Worm (Caenorhabditis elegans): ENCODE results near the gene sec-10.

sec-10 gene

ce11 chrIV:7816402-7817102, 34.3 kb upstream of the sec-10 start (continued):
- TF ChIP-seq hif-1 (tag; optimal IDR thresholded peaks at IDR 0.05): peak in 1 of 2 experiments; percentile 22
- no peak for TF ChIP-seq nhr-25 (tag; optimal IDR thresholded peaks at IDR 0.05; ENCODE audit: borderline replicate concordance, insufficient read depth)
- TF ChIP-seq aha-1 (tag): peak; percentile 60
- no peak for TF ChIP-seq dmd-8 (GFP tag; IDR thresholded peaks at IDR 0.05)
- TF ChIP-seq arid-1 (GFP tag; conservative IDR thresholded peaks at IDR 0.05): no peak
- no peak for TF ChIP-seq daf-16 (GFP tag; optimal IDR thresholded peaks at IDR 0.05)
- peak; percentile 24 for TF ChIP-seq daf-16 (tag; optimal IDR thresholded peaks at IDR 0.05)
- no peak for TF ChIP-seq nhr-111 (GFP tag; optimal IDR thresholded peaks at IDR 0.05)
- peak; percentile 38; the same call in 1 of the 2 replicates for TF ChIP-seq dmd-6 (GFP tag; IDR thresholded peaks at IDR 0.05)
- TF ChIP-seq Y75B8A.6 (GFP tag; IDR thresholded peaks at IDR 0.05): no peak
- no peak for TF ChIP-seq ama-1 (optimal IDR thresholded peaks at IDR 0.05)
- TF ChIP-seq egl-43 (GFP tag; IDR thresholded peaks at IDR 0.05): no peak
- TF ChIP-seq nhr-76 (tag; optimal IDR thresholded peaks at IDR 0.05): no peak
- TF ChIP-seq mdl-1 (tag; optimal IDR thresholded peaks at IDR 0.05): no peak
- no peak for TF ChIP-seq unc-62 (GFP tag; optimal IDR thresholded peaks at IDR 0.05 in 1 of 2)
- no peak for TF ChIP-seq unc-62 (tag; optimal IDR thresholded peaks at IDR 0.05)
- no peak for TF ChIP-seq attf-4 (tag; optimal IDR thresholded peaks at IDR 0.05)
- peak in 1 of 2 experiments; percentile 45 for TF ChIP-seq lsy-2 (tag; optimal IDR thresholded peaks at IDR 0.05)
- no peak for TF ChIP-seq ceh-44 (GFP tag; IDR thresholded peaks at IDR 0.05)
- TF ChIP-seq F37D6.2 (tag; optimal IDR thresholded peaks at IDR 0.05): no peak
- TF ChIP-seq spr-1 (tag; optimal IDR thresholded peaks at IDR 0.05): no peak
- no peak for TF ChIP-seq php-3 (GFP tag; IDR thresholded peaks at IDR 0.05)
- TF ChIP-seq lin-1 (GFP tag; IDR thresholded peaks at IDR 0.05): no peak

- TF ChIP-seq nhr-102 (tag; optimal IDR thresholded peaks at IDR 0.05) (no peak), daf-8 (GFP tag; IDR thresholded peaks at IDR 0.05) (no peak), pha-4 (GFP tag; IDR thresholded peaks at IDR 0.05) (no peak), pha-4 (tag; optimal IDR thresholded peaks at IDR 0.05) (peak; percentile 26), F26F4.8 (GFP tag; conservative IDR thresholded peaks at IDR 0.05) (no peak), nhr-41 (GFP tag; IDR thresholded peaks at IDR 0.05) (no peak), Y5F2A.4 (GFP tag; optimal IDR thresholded peaks at IDR 0.05) (no peak), lin-13 (GFP tag; optimal IDR thresholded peaks at IDR 0.05) (no peak), aly-2 (tag; optimal IDR thresholded peaks at IDR 0.05) (no peak), attf-4 (tag; optimal IDR thresholded peaks at IDR 0.05) (no peak), ceh-20 (GFP tag; IDR thresholded peaks at IDR 0.05) (no peak), skn-1 (tag; optimal IDR thresholded peaks at IDR 0.05) (no peak), mxl-3 (GFP tag; optimal IDR thresholded peaks at IDR 0.05) (peak; percentile 74), dmd-8 (GFP tag; IDR thresholded peaks at IDR 0.05) (no peak), madf-5 (GFP tag; IDR thresholded peaks at IDR 0.05) (no peak), dpl-1 (GFP tag; optimal IDR thresholded peaks at IDR 0.05) (peak; percentile 44), rbr-2 (tag; optimal IDR thresholded peaks at IDR 0.05) (peak; percentile 42), nhr-25 (tag; optimal IDR thresholded peaks at IDR 0.05; ENCODE audit: borderline replicate concordance, insufficient read depth) (no peak), ceh-32 (tag; optimal IDR thresholded peaks at IDR 0.05; ENCODE audit: poor library complexity) (no peak), lin-29 (GFP tag; IDR thresholded peaks at IDR 0.05) (no peak), nhr-237 (tag; optimal IDR thresholded peaks at IDR 0.05) (no peak), gei-8 (GFP tag; optimal IDR thresholded peaks at IDR 0.05) (no peak), arid-1 (GFP tag; conservative IDR thresholded peaks at IDR 0.05) (no peak), zip-11 (GFP tag; IDR thresholded peaks at IDR 0.05) (no peak), lin-1 (GFP tag; IDR thresholded peaks at IDR 0.05) (no peak), cey-2 (tag; optimal IDR thresholded peaks at IDR 0.05; ENCODE audit: borderline replicate concordance, insufficient read depth) (no peak), ceh-82 (tag; optimal IDR thresholded peaks at IDR 0.05) (no peak), fkh-10 (GFP tag; optimal IDR thresholded peaks at IDR 0.05) (peak; percentile 51), lin-15B (tag; optimal IDR thresholded peaks at IDR 0.05) (no peak), vab-7 (GFP tag; IDR thresholded peaks at IDR 0.05) (no peak), fos-1 (tag; optimal IDR thresholded peaks at IDR 0.05) (no peak), jun-1 (tag; optimal IDR thresholded peaks at IDR 0.05) (no peak)
These were observed 33.4 kb upstream of the sec-10 start, which contains the start of gene cdgs-1 for ce11 chrIV:7815683-7816183. Gene cdgs-1 (minus strand): TSS chrIV:7815733.
